Worm (Caenorhabditis elegans) whole organism, L2 larva: ENCODE results near the gene R186.3.

Experiments
- R02D3.7 ChIP-seq: fragments of 150-350 bp; optimal IDR thresholded peaks from 2 replicates; lab custom pipeline; 2014; ENCODE audit warnings: missing biosample characterization, missing genetic modification characterization
- dmd-4 ChIP-seq: sonication (generic microtip); optimal IDR thresholded peaks from 2 replicates; lab custom pipeline; 2017; ENCODE audit warnings: missing biosample characterization, missing genetic modification characterization
- egl-27 ChIP-seq: sonication (generic microtip); optimal IDR thresholded peaks from 3 replicates; lab custom pipeline; 2017; ENCODE audit warnings: missing biosample characterization, missing genetic modification reagents, missing genetic modification characterization
- nhr-12 ChIP-seq: fragments of 150-350 bp; optimal IDR thresholded peaks from 2 replicates; lab custom pipeline; 2014; ENCODE audit warnings: missing biosample characterization, missing genetic modification characterization
- sma-3 ChIP-seq: sonication (generic microtip); optimal IDR thresholded peaks from 2 replicates; lab custom pipeline; 2016; ENCODE audit warnings: missing genetic modification reagents, missing genetic modification characterization, missing compliant biosample characterization
- unc-39 ChIP-seq: fragments of 150-350 bp; optimal IDR thresholded peaks from 2 replicates; lab custom pipeline; 2014; ENCODE audit warnings: missing biosample characterization, missing genetic modification characterization
- ztf-1 ChIP-seq: fragments of 200-800 bp; sonication (Bioruptor generic); conservative IDR thresholded peaks from 2 replicates; pipeline ENCODE4 v1.3.6; 2022; ENCODE audit warnings: missing genetic modification characterization, missing compliant biosample characterization

DNA sequence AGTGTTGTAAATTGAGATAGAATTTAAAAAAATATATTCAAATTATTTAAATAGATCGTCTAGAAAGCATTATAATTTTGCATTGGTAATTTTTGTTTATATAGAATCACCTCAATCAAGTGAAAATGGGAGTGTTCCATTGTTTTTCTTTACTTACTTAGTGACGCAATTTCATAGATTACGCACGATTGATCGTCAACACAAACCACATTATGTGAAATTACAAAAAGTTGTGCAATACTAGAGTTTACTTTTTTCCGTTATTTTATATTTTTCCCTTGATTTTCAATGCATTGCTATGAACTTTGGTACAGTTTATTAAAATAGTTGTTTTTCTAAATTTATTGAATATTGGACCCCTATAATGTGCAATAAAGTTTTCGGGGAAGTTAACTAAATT, 27.6 kb downstream of the R186.3 start, which contains the start of gene T16G1.5:
- TF ChIP-seq nhr-12 (tag; lab: Kevin White, UChicago) = no peak
- TF ChIP-seq unc-39 (tag; lab: Kevin White, UChicago) = no peak
- TF ChIP-seq dmd-4 = no peak
- no peak for TF ChIP-seq R02D3.7 (tag; lab: Kevin White, UChicago)
- TF ChIP-seq sma-3 (GFP tag; lab: Kevin White, UChicago) = no peak
- no peak for TF ChIP-seq egl-27
- TF ChIP-seq ztf-1 (GFP tag; lab: Robert Waterston, UW) = no peak
